ENCODE assay signal across 1 fruit fly cellular context in genomic region chr2L:8100489-8101352, dm6.
TF ChIP-seq lines count a peak whose summit lies in the region.

No protein-coding gene starts in this region.

TF ChIP-seq in whole organism, embryonic, 481 proteins besides CTCF, POLR2A, EP300 and RAD21 (continued from another document):
- no peak for TF ChIP-seq ham (GFP tag; IDR thresholded peaks at IDR 0.05; lab: Robert Waterston, UW)
- TF ChIP-seq grn (GFP tag; optimal IDR thresholded peaks at IDR 0.05; lab: Kevin White, UChicago), result peak; percentile 81
- no peak for TF ChIP-seq Hand (GFP tag; optimal IDR thresholded peaks at IDR 0.05; lab: Kevin White, UChicago)
- no peak for TF ChIP-seq ewg (GFP tag; optimal IDR thresholded peaks at IDR 0.05; lab: Kevin White, UChicago)
- TF ChIP-seq kah (GFP tag; optimal IDR thresholded peaks at IDR 0.05; lab: Kevin White, UChicago), result no peak
- no peak for TF ChIP-seq dm (GFP tag; optimal IDR thresholded peaks at IDR 0.05; lab: Kevin White, UChicago)
- TF ChIP-seq sim (GFP tag; IDR thresholded peaks at IDR 0.05; lab: Robert Waterston, UW), result no peak
- no peak for TF ChIP-seq h (optimal IDR thresholded peaks at IDR 0.05; lab: Kevin White, UChicago)
- no peak for TF ChIP-seq pho (GFP tag; optimal IDR thresholded peaks at IDR 0.05; lab: Kevin White, UChicago)
- TF ChIP-seq HLH4C (GFP tag; IDR thresholded peaks at IDR 0.05; lab: Robert Waterston, UW; ENCODE audit: partially characterized antibody), result no peak
- TF ChIP-seq CG12942 (GFP tag; optimal IDR thresholded peaks at IDR 0.05; lab: Kevin White, UChicago), result no peak
- no peak for TF ChIP-seq aop (GFP tag; IDR thresholded peaks at IDR 0.05; lab: Robert Waterston, UW)
- peak; percentile 22 for TF ChIP-seq Oli (tag; optimal IDR thresholded peaks at IDR 0.05; lab: Kevin White, UChicago)
- peak; percentile 10 to 71 for TF ChIP-seq prd (optimal IDR thresholded peaks at IDR 0.05; lab: Kevin White, UChicago)
- TF ChIP-seq prd (GFP tag; IDR thresholded peaks at IDR 0.05; lab: Robert Waterston, UW), result peak; percentile 12; the same call in 1 of the 3 replicates
- TF ChIP-seq CG16779 (GFP tag; IDR thresholded peaks at IDR 0.05; lab: Robert Waterston, UW), result no peak
- no peak for TF ChIP-seq maf-S (GFP tag; optimal IDR thresholded peaks at IDR 0.05; lab: Kevin White, UChicago)
- TF ChIP-seq klu (GFP tag; IDR thresholded peaks at IDR 0.05; lab: Robert Waterston, UW), result no peak
- no peak for TF ChIP-seq CG10462 (GFP tag; optimal IDR thresholded peaks at IDR 0.05; lab: Kevin White, UChicago)
- TF ChIP-seq ap (GFP tag; IDR thresholded peaks at IDR 0.05; lab: Robert Waterston, UW), result no peak
- TF ChIP-seq CG17385 (GFP tag; optimal IDR thresholded peaks at IDR 0.05; lab: Kevin White, UChicago), result no peak
- TF ChIP-seq CG6272 (GFP tag; IDR thresholded peaks at IDR 0.05; lab: Robert Waterston, UW), result no peak
- no peak for TF ChIP-seq br (optimal IDR thresholded peaks at IDR 0.05; lab: Kevin White, UChicago)
- no peak for TF ChIP-seq dati (GFP tag; IDR thresholded peaks at IDR 0.05; lab: Robert Waterston, UW)
- peak; percentile 4 for TF ChIP-seq CG10979 (tag; optimal IDR thresholded peaks at IDR 0.05; lab: Kevin White, UChicago)
- TF ChIP-seq jigr1 (GFP tag; IDR thresholded peaks at IDR 0.05; lab: Robert Waterston, UW), result no peak
- no peak; the same call in 1 of the 2 replicates for TF ChIP-seq Adf1 (GFP tag; IDR thresholded peaks at IDR 0.05; lab: Robert Waterston, UW)
- TF ChIP-seq seq (GFP tag; IDR thresholded peaks at IDR 0.05; lab: Robert Waterston, UW), result no peak
- TF ChIP-seq CG12744 (GFP tag; optimal IDR thresholded peaks at IDR 0.05; lab: Kevin White, UChicago), result no peak
- peak; percentile 44 for TF ChIP-seq CG6813 (GFP tag; optimal IDR thresholded peaks at IDR 0.05; lab: Kevin White, UChicago)
- TF ChIP-seq oc (tag; optimal IDR thresholded peaks at IDR 0.05; lab: Kevin White, UChicago), result no peak
- TF ChIP-seq fu2 (GFP tag; optimal IDR thresholded peaks at IDR 0.05; lab: Kevin White, UChicago), result no peak
- TF ChIP-seq CG11696 (GFP tag; IDR thresholded peaks at IDR 0.05; lab: Robert Waterston, UW), result 0 out of 2 replicates have a peak, but pooled peaks have one; percentile 6
- no peak for TF ChIP-seq NC2β (GFP tag; optimal IDR thresholded peaks at IDR 0.05; lab: Kevin White, UChicago)
- TF ChIP-seq odd (GFP tag; optimal IDR thresholded peaks at IDR 0.05; lab: Kevin White, UChicago), result peak; percentile 32
- no peak for TF ChIP-seq Trl (optimal IDR thresholded peaks at IDR 0.05; lab: Kevin White, UChicago)
- no peak for TF ChIP-seq Trl (GFP tag; optimal IDR thresholded peaks at IDR 0.05; lab: Kevin White, UChicago)
- TF ChIP-seq CG33213 (GFP tag; optimal IDR thresholded peaks at IDR 0.05; lab: Kevin White, UChicago), result no peak
- peak; percentile 99 for TF ChIP-seq CG15479 (GFP tag; optimal IDR thresholded peaks at IDR 0.05; lab: Kevin White, UChicago)
- no peak for TF ChIP-seq dpn (GFP tag; optimal IDR thresholded peaks at IDR 0.05; lab: Kevin White, UChicago)
- peak; percentile 2 for TF ChIP-seq CG6765 (GFP tag; optimal IDR thresholded peaks at IDR 0.05; lab: Kevin White, UChicago)
- TF ChIP-seq CG11456 (GFP tag; IDR thresholded peaks at IDR 0.05; lab: Robert Waterston, UW), result no peak
- no peak for TF ChIP-seq sens-2 (GFP tag; IDR thresholded peaks at IDR 0.05; lab: Robert Waterston, UW)
- no peak for TF ChIP-seq HLH54F (GFP tag; optimal IDR thresholded peaks at IDR 0.05; lab: Kevin White, UChicago)
- no peak for TF ChIP-seq ind (GFP tag; optimal IDR thresholded peaks at IDR 0.05; lab: Kevin White, UChicago)
- peak; percentile 16 for TF ChIP-seq org-1 (GFP tag; optimal IDR thresholded peaks at IDR 0.05; lab: Kevin White, UChicago)
- no peak for TF ChIP-seq Antp (GFP tag; optimal IDR thresholded peaks at IDR 0.05; lab: Kevin White, UChicago)
- no peak for TF ChIP-seq gfzf (GFP tag; optimal IDR thresholded peaks at IDR 0.05; lab: Kevin White, UChicago)
- no peak for TF ChIP-seq chif (GFP tag; optimal IDR thresholded peaks at IDR 0.05; lab: Kevin White, UChicago)
- peak; percentile 5 for TF ChIP-seq schlank (tag; optimal IDR thresholded peaks at IDR 0.05; lab: Kevin White, UChicago)
- TF ChIP-seq CG17328 (GFP tag; IDR thresholded peaks at IDR 0.05; lab: Robert Waterston, UW), result no peak; the same call in 1 of the 2 replicates
- no peak for TF ChIP-seq cato (GFP tag; optimal IDR thresholded peaks at IDR 0.05; lab: Kevin White, UChicago; ENCODE audit: borderline replicate concordance)
- TF ChIP-seq CG10366 (GFP tag; IDR thresholded peaks at IDR 0.05; lab: Robert Waterston, UW), result no peak
- TF ChIP-seq CG9609 (GFP tag; optimal IDR thresholded peaks at IDR 0.05; lab: Kevin White, UChicago), result no peak
- no peak for TF ChIP-seq CG1792 (GFP tag; optimal IDR thresholded peaks at IDR 0.05; lab: Kevin White, UChicago)
- TF ChIP-seq yki (optimal IDR thresholded peaks at IDR 0.05; lab: Kevin White, UChicago), result no peak
- no peak for TF ChIP-seq CG1602 (GFP tag; optimal IDR thresholded peaks at IDR 0.05; lab: Kevin White, UChicago)
- TF ChIP-seq Max (GFP tag; optimal IDR thresholded peaks at IDR 0.05; lab: Kevin White, UChicago), result no peak
- TF ChIP-seq chinmo (GFP tag; IDR thresholded peaks at IDR 0.05; lab: Robert Waterston, UW; ENCODE audit: partially characterized antibody), result peak; percentile 70; the same call in 1 of the 4 replicates
- TF ChIP-seq jumu (GFP tag; optimal IDR thresholded peaks at IDR 0.05; lab: Kevin White, UChicago), result no peak
- no peak for TF ChIP-seq CG7372 (GFP tag; IDR thresholded peaks at IDR 0.05; lab: Robert Waterston, UW)
- no peak for TF ChIP-seq luna (GFP tag; optimal IDR thresholded peaks at IDR 0.05; lab: Kevin White, UChicago)
- no peak for TF ChIP-seq Atf-2 (GFP tag; optimal IDR thresholded peaks at IDR 0.05; lab: Kevin White, UChicago)
- no peak for TF ChIP-seq CG11695 (GFP tag; IDR thresholded peaks at IDR 0.05; lab: Robert Waterston, UW)
- no peak for TF ChIP-seq Myb (GFP tag; optimal IDR thresholded peaks at IDR 0.05; lab: Kevin White, UChicago)
- no peak for TF ChIP-seq CG31365 (tag; optimal IDR thresholded peaks at IDR 0.05; lab: Kevin White, UChicago)
- no peak for TF ChIP-seq CHES-1-like (GFP tag; optimal IDR thresholded peaks at IDR 0.05; lab: Kevin White, UChicago)
- no peak for TF ChIP-seq CG11398 (GFP tag; optimal IDR thresholded peaks at IDR 0.05; lab: Kevin White, UChicago)
- TF ChIP-seq Deaf1 (tag; optimal IDR thresholded peaks at IDR 0.05; lab: Kevin White, UChicago), result peak; percentile 86
- TF ChIP-seq Rfx (GFP tag; IDR thresholded peaks at IDR 0.05; lab: Robert Waterston, UW), result no peak
- no peak for TF ChIP-seq CG15514 (GFP tag; optimal IDR thresholded peaks at IDR 0.05; lab: Kevin White, UChicago)
- TF ChIP-seq NFAT (GFP tag; IDR thresholded peaks at IDR 0.05; lab: Robert Waterston, UW), result no peak
- TF ChIP-seq hkb (optimal IDR thresholded peaks at IDR 0.05; lab: Kevin White, UChicago), result no peak
- peak; percentile 31; the same call in 1 of the 2 replicates for TF ChIP-seq hkb (GFP tag; IDR thresholded peaks at IDR 0.05; lab: Robert Waterston, UW)
- TF ChIP-seq CG11723 (GFP tag; optimal IDR thresholded peaks at IDR 0.05; lab: Kevin White, UChicago), result peak; percentile 10
- TF ChIP-seq NK7.1 (GFP tag; optimal IDR thresholded peaks at IDR 0.05; lab: Kevin White, UChicago), result no peak
- no peak for TF ChIP-seq sisA (GFP tag; IDR thresholded peaks at IDR 0.05; lab: Robert Waterston, UW)
- TF ChIP-seq E2f1 (GFP tag; IDR thresholded peaks at IDR 0.05; lab: Robert Waterston, UW), result no peak
- no peak for TF ChIP-seq CG3407 (GFP tag; optimal IDR thresholded peaks at IDR 0.05; lab: Kevin White, UChicago)
- no peak for TF ChIP-seq Dref (GFP tag; IDR thresholded peaks at IDR 0.05; lab: Robert Waterston, UW)
- no peak for TF ChIP-seq CG17829 (tag; optimal IDR thresholded peaks at IDR 0.05; lab: Kevin White, UChicago)
- TF ChIP-seq disco-r (GFP tag; optimal IDR thresholded peaks at IDR 0.05; lab: Kevin White, UChicago), result no peak
- no peak for TF ChIP-seq CG8478 (optimal IDR thresholded peaks at IDR 0.05; lab: Kevin White, UChicago)
- TF ChIP-seq hb (GFP tag; IDR thresholded peaks at IDR 0.05; lab: Robert Waterston, UW; ENCODE audit: partially characterized antibody), result no peak
- TF ChIP-seq Blimp-1 (GFP tag; optimal IDR thresholded peaks at IDR 0.05; lab: Kevin White, UChicago), result peak; percentile 27
- no peak for TF ChIP-seq mld (GFP tag; IDR thresholded peaks at IDR 0.05; lab: Robert Waterston, UW; ENCODE audit: partially characterized antibody)
- no peak for TF ChIP-seq Ravus (GFP tag; IDR thresholded peaks at IDR 0.05; lab: Robert Waterston, UW)
- peak; percentile 8 for TF ChIP-seq nmo (GFP tag; optimal IDR thresholded peaks at IDR 0.05; lab: Kevin White, UChicago)
- TF ChIP-seq CG1233 (GFP tag; optimal IDR thresholded peaks at IDR 0.05; lab: Kevin White, UChicago), result no peak
- no peak for TF ChIP-seq usp (GFP tag; optimal IDR thresholded peaks at IDR 0.05; lab: Kevin White, UChicago)
- no peak for TF ChIP-seq amos (GFP tag; IDR thresholded peaks at IDR 0.05; lab: Robert Waterston, UW; ENCODE audit: partially characterized antibody)
- no peak for TF ChIP-seq CG18619 (GFP tag; optimal IDR thresholded peaks at IDR 0.05; lab: Kevin White, UChicago)
- no peak for TF ChIP-seq CG9932 (GFP tag; IDR thresholded peaks at IDR 0.05; lab: Robert Waterston, UW)
- TF ChIP-seq CG4282 (GFP tag; optimal IDR thresholded peaks at IDR 0.05; lab: Kevin White, UChicago), result no peak
- TF ChIP-seq ci (GFP tag; IDR thresholded peaks at IDR 0.05; lab: Robert Waterston, UW), result peak; percentile 54; the same call in 1 of the 3 replicates
- TF ChIP-seq HHEX (GFP tag; optimal IDR thresholded peaks at IDR 0.05; lab: Kevin White, UChicago), result peak; percentile 1
- TF ChIP-seq Fer2 (tag; optimal IDR thresholded peaks at IDR 0.05; lab: Kevin White, UChicago), result no peak
- TF ChIP-seq CG16815 (GFP tag; optimal IDR thresholded peaks at IDR 0.05; lab: Kevin White, UChicago), result no peak
- TF ChIP-seq CG17612 (GFP tag; IDR thresholded peaks at IDR 0.05; lab: Robert Waterston, UW), result 0 out of 2 replicates have a peak, but pooled peaks have one; percentile 25
- TF ChIP-seq lola (GFP tag; optimal IDR thresholded peaks at IDR 0.05; lab: Kevin White, UChicago), result no peak
- TF ChIP-seq Asciz (GFP tag; optimal IDR thresholded peaks at IDR 0.05; lab: Kevin White, UChicago), result peak; percentile 23
- peak; percentile 89 for TF ChIP-seq GATAe (GFP tag; conservative IDR thresholded peaks at IDR 0.05; lab: Robert Waterston, UW)
- TF ChIP-seq CG2120 (GFP tag; optimal IDR thresholded peaks at IDR 0.05; lab: Kevin White, UChicago), result no peak
- TF ChIP-seq bcd (GFP tag; optimal IDR thresholded peaks at IDR 0.05; lab: Kevin White, UChicago), result no peak
- no peak for TF ChIP-seq CG13123 (GFP tag; optimal IDR thresholded peaks at IDR 0.05; lab: Kevin White, UChicago)
- TF ChIP-seq BtbVII (GFP tag; optimal IDR thresholded peaks at IDR 0.05; lab: Kevin White, UChicago), result peak; percentile 65
- TF ChIP-seq CG4854 (GFP tag; optimal IDR thresholded peaks at IDR 0.05; lab: Kevin White, UChicago), result no peak
- no peak for TF ChIP-seq vvl (GFP tag; IDR thresholded peaks at IDR 0.05; lab: Robert Waterston, UW)
- TF ChIP-seq Chrac-16 (GFP tag; optimal IDR thresholded peaks at IDR 0.05; lab: Kevin White, UChicago), result no peak
- TF ChIP-seq CG4730 (GFP tag; IDR thresholded peaks at IDR 0.05; lab: Robert Waterston, UW), result no peak
- TF ChIP-seq tgo (GFP tag; IDR thresholded peaks at IDR 0.05; lab: Robert Waterston, UW), result no peak
- no peak for TF ChIP-seq Sox102F (GFP tag; optimal IDR thresholded peaks at IDR 0.05; lab: Kevin White, UChicago)
- peak; percentile 9 for TF ChIP-seq CG12391 (tag; optimal IDR thresholded peaks at IDR 0.05; lab: Kevin White, UChicago)
- no peak for TF ChIP-seq Xbp1 (GFP tag; optimal IDR thresholded peaks at IDR 0.05; lab: Kevin White, UChicago)
- no peak for TF ChIP-seq CG17802 (tag; optimal IDR thresholded peaks at IDR 0.05; lab: Kevin White, UChicago)
- no peak for TF ChIP-seq pzg (GFP tag; optimal IDR thresholded peaks at IDR 0.05; lab: Kevin White, UChicago)
- TF ChIP-seq al (GFP tag; IDR thresholded peaks at IDR 0.05; lab: Robert Waterston, UW), result no peak
- no peak for TF ChIP-seq Elba2 (GFP tag; optimal IDR thresholded peaks at IDR 0.05; lab: Kevin White, UChicago)
- TF ChIP-seq CG33557 (GFP tag; optimal IDR thresholded peaks at IDR 0.05; lab: Kevin White, UChicago), result no peak
- no peak for TF ChIP-seq CG7745 (tag; optimal IDR thresholded peaks at IDR 0.05; lab: Kevin White, UChicago)
- no peak for TF ChIP-seq hbn (GFP tag; IDR thresholded peaks at IDR 0.05; lab: Robert Waterston, UW; ENCODE audit: partially characterized antibody)
- no peak for TF ChIP-seq chm (GFP tag; IDR thresholded peaks at IDR 0.05; lab: Robert Waterston, UW)
- TF ChIP-seq ranshi (GFP tag; IDR thresholded peaks at IDR 0.05; lab: Robert Waterston, UW), result no peak
